Fruit fly (Drosophila melanogaster): ENCODE data around the gene CG9592.

Gene CG9592

DNA sequence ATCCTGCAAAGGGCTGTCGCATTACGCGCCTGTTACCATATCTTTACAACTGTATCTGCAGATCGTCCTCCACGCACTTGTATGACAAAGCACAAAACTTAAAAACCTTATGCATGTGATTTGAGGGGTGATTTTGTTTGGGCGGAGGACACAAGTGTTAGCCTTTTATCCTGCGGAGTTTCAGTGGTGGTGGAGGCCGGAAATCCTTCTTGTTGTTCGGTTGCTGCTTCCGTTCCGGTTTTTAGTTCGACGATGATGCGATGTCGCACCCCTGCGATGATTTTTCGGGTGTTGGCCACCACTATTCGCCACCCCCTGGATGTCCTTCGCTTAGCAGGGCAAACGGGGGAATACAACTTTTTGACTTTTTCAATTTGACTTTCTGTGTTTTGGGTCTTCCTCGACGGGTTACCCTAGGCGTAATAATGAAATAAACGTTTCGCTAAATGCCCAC, 47.5 kb downstream of the CG9592 start:
- TF ChIP-seq ey (GFP tag; optimal IDR thresholded peaks at IDR 0.05) (no peak), Sp1 (GFP tag; optimal IDR thresholded peaks at IDR 0.05) (no peak), Myc (optimal IDR thresholded peaks at IDR 0.05) (no peak), dmrt93B (GFP tag; optimal IDR thresholded peaks at IDR 0.05) (no peak), CrebA (GFP tag; optimal IDR thresholded peaks at IDR 0.05; ENCODE audit: borderline replicate concordance) (no peak), Hnf4 (GFP tag; optimal IDR thresholded peaks at IDR 0.05) (no peak), Rel (GFP tag; optimal IDR thresholded peaks at IDR 0.05) (no peak), Rel (tag; optimal IDR thresholded peaks at IDR 0.05) (no peak), Jra (GFP tag; optimal IDR thresholded peaks at IDR 0.05) (no peak), Vsx2 (GFP tag; optimal IDR thresholded peaks at IDR 0.05; ENCODE audit: partially characterized antibody) (no peak)

DNA sequence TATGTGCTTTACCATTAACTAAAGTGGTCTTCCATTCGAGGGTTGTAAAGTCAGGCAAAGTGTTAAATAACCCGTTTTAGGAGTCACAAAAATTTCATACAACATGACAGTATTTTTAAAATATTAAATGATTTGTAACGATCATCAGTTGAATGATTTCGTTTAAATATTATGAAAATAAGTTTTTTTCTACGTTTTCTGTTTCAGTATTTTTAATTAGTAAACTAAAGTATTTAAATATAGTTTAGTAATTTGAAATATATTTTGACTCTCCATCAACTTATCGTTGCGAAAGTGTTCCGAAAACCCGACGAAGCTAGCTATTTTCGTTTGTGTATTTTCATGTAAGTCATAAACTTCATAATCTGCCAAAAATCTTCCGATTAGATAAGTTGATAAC, 49.5 kb downstream of the CG9592 start, which contains the start of gene CG42758:
Gene CG42758 (plus strand): TSS at position 301 of the 400 bp plus-strand sequence.
- no peak for TF ChIP-seq woc (GFP tag; optimal IDR thresholded peaks at IDR 0.05)
- TF ChIP-seq br (GFP tag; optimal IDR thresholded peaks at IDR 0.05) = no peak
- no peak for TF ChIP-seq lola (GFP tag; optimal IDR thresholded peaks at IDR 0.05)
- TF ChIP-seq fru (GFP tag; optimal IDR thresholded peaks at IDR 0.05) = no peak
- no peak for TF ChIP-seq psq (GFP tag; optimal IDR thresholded peaks at IDR 0.05)
- TF ChIP-seq foxo (GFP tag; optimal IDR thresholded peaks at IDR 0.05) = no peak
- no peak for TF ChIP-seq Jra (GFP tag; optimal IDR thresholded peaks at IDR 0.05)
- no peak for TF ChIP-seq ey (GFP tag; optimal IDR thresholded peaks at IDR 0.05)
- no peak for TF ChIP-seq Hr78 (GFP tag; optimal IDR thresholded peaks at IDR 0.05)
- no peak for TF ChIP-seq dl (GFP tag; optimal IDR thresholded peaks at IDR 0.05; ENCODE audit: insufficient read depth in 1 of 2, partially characterized antibody in 2 of 2)
- no peak for TF ChIP-seq Mio (GFP tag; optimal IDR thresholded peaks at IDR 0.05)
- no peak for TF ChIP-seq Myc (optimal IDR thresholded peaks at IDR 0.05)
- no peak for TF ChIP-seq GATAd (GFP tag; optimal IDR thresholded peaks at IDR 0.05)

Data from whole organism, wandering third instar larva.